Worm (Caenorhabditis elegans) whole organism, young adult: ENCODE measurements around the gene lgc-44.
A peak's percentile ranks its signal among the peaks of the same experiment; 100 is the strongest.

Experiments
- F22D6.2 ChIP-seq: sonication (generic microtip); optimal IDR thresholded peaks from 2 replicates; lab custom pipeline; 2016; ENCODE audit warnings: mild to moderate bottlenecking, missing genetic modification characterization, missing compliant biosample characterization
- F37B4.10 ChIP-seq: fragments of 200-800 bp; sonication (Bioruptor generic); IDR thresholded peaks from 2 replicates; pipeline ENCODE4 v1.3.6; 2022; ENCODE audit warnings: missing genetic modification characterization, missing compliant biosample characterization
- K12H6.12 ChIP-seq: fragments of 200-800 bp; sonication (Bioruptor generic); optimal IDR thresholded peaks from 2 replicates; lab custom pipeline; 2018; ENCODE audit warnings: mild to moderate bottlenecking, missing genetic modification characterization, missing compliant biosample characterization
- aptf-2 ChIP-seq: fragments of 200-800 bp; sonication (Bioruptor generic); conservative IDR thresholded peaks from 2 replicates; pipeline ENCODE4 v1.3.6; 2022; ENCODE audit warnings: missing genetic modification reagents, missing genetic modification characterization, missing compliant biosample characterization
- aptf-3 ChIP-seq: fragments of 200-800 bp; sonication (Bioruptor generic); IDR thresholded peaks from 2 replicates; pipeline ENCODE4 v1.3.6; 2022; ENCODE audit warnings: missing genetic modification characterization, missing compliant biosample characterization
- attf-5 ChIP-seq: fragments of 200-800 bp; sonication (Bioruptor generic); optimal IDR thresholded peaks from 2 replicates; lab custom pipeline; 2018; ENCODE audit warnings: mild to moderate bottlenecking, missing genetic modification characterization, missing compliant biosample characterization
- cebp-1 ChIP-seq, 2 experiments: fragments of 200-800 bp in 1 of 2; sonication (Bioruptor generic) in 1 of 2; sonication (generic microtip) in 1 of 2; IDR thresholded peaks in 1 of 2; optimal IDR thresholded peaks in 1 of 2; 2 replicates each; pipeline versions ENCODE4 v1.3.6 to Lab custom; 2017 to 2022; ENCODE audit warnings: missing compliant biosample characterization in 2 of 2, missing genetic modification characterization in 2 of 2, mild to moderate bottlenecking in 1 of 2, missing genetic modification reagents in 1 of 2, moderate library complexity in 1 of 2
- ceh-27 ChIP-seq: fragments of 200-800 bp; sonication (Bioruptor generic); optimal IDR thresholded peaks from 2 replicates; lab custom pipeline; 2018; ENCODE audit warnings: mild to moderate bottlenecking, missing genetic modification characterization, moderate library complexity, missing compliant biosample characterization
- chd-7 ChIP-seq: sonication (generic microtip); optimal IDR thresholded peaks from 2 replicates; lab custom pipeline; 2016; ENCODE audit warnings: mild to moderate bottlenecking, missing genetic modification characterization, moderate library complexity, missing compliant biosample characterization
- dox-1 ChIP-seq: fragments of 200-800 bp; sonication (Bioruptor generic); IDR thresholded peaks from 2 replicates; pipeline ENCODE4 v1.3.6; 2022; ENCODE audit warnings: missing genetic modification reagents, missing genetic modification characterization, missing compliant biosample characterization
- egrh-3 ChIP-seq: fragments of 200-800 bp; sonication (Bioruptor generic); IDR thresholded peaks from 2 replicates; pipeline ENCODE4 v1.3.6; 2022; ENCODE audit warnings: missing genetic modification reagents, missing genetic modification characterization, missing compliant biosample characterization
- hmg-1.2 ChIP-seq: fragments of 200-800 bp; sonication (Bioruptor generic); IDR thresholded peaks from 2 replicates; pipeline ENCODE4 v1.3.6; 2022; ENCODE audit warnings: missing genetic modification reagents, missing genetic modification characterization, missing compliant biosample characterization
- hrde-1 ChIP-seq: sonication (generic microtip); optimal IDR thresholded peaks from 2 replicates; lab custom pipeline; 2016; ENCODE audit warnings: missing genetic modification characterization, mild to moderate bottlenecking, missing compliant biosample characterization, moderate library complexity, missing genotype, missing genetic modification reagents, borderline replicate concordance
- lin-35 ChIP-seq, 3 experiments: fragments of 150-350 bp in 2 of 3; sonication (generic microtip) in 1 of 3; optimal IDR thresholded peaks; 2 replicates each; lab custom pipeline; 2014 to 2018; ENCODE audit warnings: missing biosample characterization in 3 of 3, missing genetic modification characterization in 3 of 3, missing genetic modification reagents in 3 of 3
- lin-54 ChIP-seq: fragments of 200-800 bp; sonication (Bioruptor generic); optimal IDR thresholded peaks from 2 replicates; lab custom pipeline; 2018; ENCODE audit warnings: mild to moderate bottlenecking, missing genetic modification characterization, missing compliant biosample characterization
- lir-1 ChIP-seq: fragments of 200-800 bp; sonication (Bioruptor generic); conservative IDR thresholded peaks from 2 replicates; pipeline ENCODE4 v1.3.6; 2022; ENCODE audit warnings: missing genetic modification reagents, missing genetic modification characterization, missing compliant biosample characterization
- lsl-1 ChIP-seq: fragments of 200-800 bp; sonication (Bioruptor generic); optimal IDR thresholded peaks from 2 replicates; lab custom pipeline; 2018; ENCODE audit warnings: mild to moderate bottlenecking, missing genetic modification characterization, moderate library complexity, missing compliant biosample characterization
- mcd-1 ChIP-seq: fragments of 200-800 bp; sonication (Bioruptor generic); IDR thresholded peaks from 2 replicates; pipeline ENCODE4 v1.3.6; 2022; ENCODE audit warnings: missing genetic modification reagents, missing genetic modification characterization, missing compliant biosample characterization
- mel-28 ChIP-seq: sonication (generic microtip); optimal IDR thresholded peaks from 2 replicates; lab custom pipeline; 2016; ENCODE audit warnings: borderline replicate concordance, mild to moderate bottlenecking, missing genetic modification characterization, missing compliant biosample characterization
- nfyb-1 ChIP-seq: fragments of 200-800 bp; sonication (Bioruptor generic); IDR thresholded peaks from 2 replicates; pipeline ENCODE4 v1.3.6; 2022; ENCODE audit warnings: missing genetic modification reagents, missing genetic modification characterization, missing compliant biosample characterization
- nhr-179 ChIP-seq: sonication (generic microtip); optimal IDR thresholded peaks from 2 replicates; lab custom pipeline; 2016; ENCODE audit warnings: mild to moderate bottlenecking, missing genetic modification characterization, missing compliant biosample characterization
- nhr-80 ChIP-seq: sonication (generic microtip); optimal IDR thresholded peaks from 2 replicates; lab custom pipeline; 2016; ENCODE audit warnings: missing genetic modification characterization, missing compliant biosample characterization
- nhr-90 ChIP-seq: sonication (generic microtip); optimal IDR thresholded peaks from 2 replicates; lab custom pipeline; 2016; ENCODE audit warnings: missing genotype, mild to moderate bottlenecking, missing genetic modification characterization, missing compliant biosample characterization
- pbrm-1 ChIP-seq: fragments of 200-800 bp; sonication (Bioruptor generic); IDR thresholded peaks from 2 replicates; pipeline ENCODE4 v1.3.6; 2022; ENCODE audit warnings: missing genetic modification reagents, missing genetic modification characterization, missing compliant biosample characterization
- snpc-1.1 ChIP-seq: sonication (generic microtip); optimal IDR thresholded peaks from 2 replicates; lab custom pipeline; 2017; ENCODE audit warnings: missing genetic modification characterization, mild to moderate bottlenecking, missing compliant biosample characterization, antibody characterized with exemption, moderate library complexity, missing genotype, missing genetic modification reagents; ENCODE audit not compliant: insufficient read depth
- snpc-3.4 ChIP-seq: sonication (generic microtip); optimal IDR thresholded peaks from 2 replicates; lab custom pipeline; 2017; ENCODE audit warnings: missing genetic modification characterization, mild to moderate bottlenecking, missing compliant biosample characterization, antibody characterized with exemption, moderate library complexity, missing genotype, missing genetic modification reagents
- snpc-4 ChIP-seq, 5 experiments: fragments of 150-350 bp in 1 of 5; sonication (generic microtip) in 4 of 5; optimal IDR thresholded peaks; 2 replicates each; lab custom pipeline; 2014 to 2018; ENCODE audit warnings: missing genetic modification characterization in 5 of 5, missing biosample characterization in 3 of 5, antibody characterized with exemption in 2 of 5, mild to moderate bottlenecking in 2 of 5, missing compliant biosample characterization in 2 of 5, missing genotype in 2 of 5, moderate library complexity in 2 of 5, missing genetic modification reagents in 1 of 5
- sptf-2 ChIP-seq: fragments of 200-800 bp; sonication (Bioruptor generic); optimal IDR thresholded peaks from 2 replicates; lab custom pipeline; 2018; ENCODE audit warnings: mild to moderate bottlenecking, missing genetic modification characterization, missing compliant biosample characterization
- xnd-1 ChIP-seq: sonication (generic microtip); optimal IDR thresholded peaks from 2 replicates; lab custom pipeline; 2016; ENCODE audit warnings: missing genotype, missing genetic modification reagents, missing genetic modification characterization, missing compliant biosample characterization
- zfh-2 ChIP-seq: fragments of 200-800 bp; sonication (Bioruptor generic); conservative IDR thresholded peaks from 2 replicates; pipeline ENCODE4 v1.3.6; 2022; ENCODE audit warnings: missing genetic modification reagents, missing genetic modification characterization, missing compliant biosample characterization
- ztf-25 ChIP-seq: fragments of 200-800 bp; sonication (Bioruptor generic); IDR thresholded peaks from 2 replicates; pipeline ENCODE4 v1.3.6; 2022; ENCODE audit warnings: missing genetic modification reagents, missing genetic modification characterization, missing compliant biosample characterization
- ztf-26 ChIP-seq: sonication (generic microtip); optimal IDR thresholded peaks from 2 replicates; lab custom pipeline; 2017; ENCODE audit warnings: missing genetic modification characterization, missing compliant biosample characterization
- ztf-3 ChIP-seq: fragments of 200-800 bp; sonication (Bioruptor generic); optimal IDR thresholded peaks from 2 replicates; lab custom pipeline; 2018; ENCODE audit warnings: mild to moderate bottlenecking, missing genetic modification characterization, missing compliant biosample characterization

lgc-44 gene

DNA sequence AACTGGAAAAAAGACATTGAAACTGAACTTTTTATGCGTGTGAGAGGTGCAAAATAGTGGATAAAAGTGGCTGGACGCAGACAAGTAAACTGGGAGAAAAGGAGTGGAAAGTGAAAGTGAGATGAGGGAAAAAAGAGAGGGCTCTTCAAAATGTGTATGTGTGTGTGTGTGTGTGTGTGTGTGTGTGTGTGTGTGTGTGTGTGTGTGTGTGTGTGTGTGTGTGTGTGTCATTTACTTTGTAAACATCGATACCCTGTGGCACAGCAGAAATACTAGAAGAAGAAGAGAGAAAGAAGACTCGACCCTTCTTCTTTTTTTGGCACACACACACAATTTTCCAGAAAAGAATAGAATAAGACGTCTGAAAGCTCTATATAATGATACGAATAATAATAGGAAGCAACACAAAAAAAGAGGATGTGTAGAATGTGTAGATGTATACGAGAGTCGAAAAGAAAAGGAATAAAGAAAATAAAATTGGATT, 33.7 kb downstream of the lgc-44 start:
- TF ChIP-seq pbrm-1 (GFP tag; lab: Robert Waterston, UW) (peak; percentile 27; the same call in 1 of the 2 replicates), lin-35 (GFP tag; optimal IDR thresholded peaks at IDR 0.05; lab: Kevin White, UChicago) (peak in 1 of 3 experiments; percentile 24), nfyb-1 (GFP tag; lab: Robert Waterston, UW) (peak; percentile 34; the same call in 1 of the 2 replicates), chd-7 (tag; lab: Kevin White, UChicago) (peak; percentile 3), attf-5 (GFP tag; lab: Kevin White, UChicago) (peak; percentile 4), nhr-90 (no peak), cebp-1 (GFP tag; IDR thresholded peaks at IDR 0.05; lab: Robert Waterston, UW) (no peak), cebp-1 (tag; optimal IDR thresholded peaks at IDR 0.05; lab: Kevin White, UChicago) (peak; percentile 56), ztf-25 (no peak), egrh-3 (GFP tag; lab: Robert Waterston, UW) (peak; percentile 29; the same call in 1 of the 2 replicates), K12H6.12 (tag; lab: Kevin White, UChicago) (peak; percentile 79), mcd-1 (GFP tag; lab: Robert Waterston, UW) (peak; percentile 31; the same call in 1 of the 2 replicates), hmg-1.2 (GFP tag; lab: Robert Waterston, UW) (peak; percentile 40; the same call in 1 of the 2 replicates), lir-1 (peak; percentile 67; the same call in 1 of the 2 replicates), snpc-4 (GFP tag; optimal IDR thresholded peaks at IDR 0.05; lab: Kevin White, UChicago) (no peak), snpc-4 (tag; optimal IDR thresholded peaks at IDR 0.05; lab: Kevin White, UChicago) (no peak), ztf-3 (GFP tag; lab: Kevin White, UChicago) (peak; percentile 97), snpc-1.1 (tag; lab: Kevin White, UChicago) (no peak), lsl-1 (GFP tag; lab: Kevin White, UChicago) (no peak), xnd-1 (no peak), snpc-3.4 (tag; lab: Kevin White, UChicago) (no peak), lin-54 (GFP tag; lab: Kevin White, UChicago) (peak; percentile 18), ztf-26 (tag; lab: Kevin White, UChicago) (no peak), nhr-80 (tag; lab: Kevin White, UChicago) (no peak), ceh-27 (GFP tag; lab: Kevin White, UChicago) (peak; percentile 80)

DNA sequence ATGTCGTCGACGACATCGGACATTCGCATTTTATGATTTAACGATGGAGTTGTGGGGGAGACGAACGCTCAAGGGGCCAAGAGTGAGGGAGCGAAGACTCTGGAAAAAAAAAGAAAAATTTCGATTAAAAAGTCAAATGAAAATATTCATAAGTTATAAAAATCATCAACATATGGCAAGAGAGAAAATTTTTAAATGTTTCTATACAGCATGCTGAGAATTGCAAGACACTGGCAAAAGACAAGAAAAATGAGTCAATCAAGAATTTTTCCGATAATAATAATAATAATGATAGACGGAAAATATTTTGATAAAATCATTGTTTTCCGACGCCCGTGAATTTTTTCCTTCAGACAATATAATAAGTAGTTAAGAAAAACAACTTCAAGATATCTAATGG, 35.2 kb downstream of the lgc-44 start, which contains the start of gene sipa-1:
sipa-1 (minus strand) TSS at position 101 of the 400 bp plus-strand sequence.
- TF ChIP-seq zfh-2 (GFP tag; lab: Robert Waterston, UW) (0 out of 2 replicates have a peak, but pooled peaks have one; percentile 1), dox-1 (GFP tag; lab: Robert Waterston, UW) (no peak), aptf-2 (GFP tag; lab: Robert Waterston, UW) (no peak)
- TF ChIP-seq, all 124 proteins: peak for 1

DNA sequence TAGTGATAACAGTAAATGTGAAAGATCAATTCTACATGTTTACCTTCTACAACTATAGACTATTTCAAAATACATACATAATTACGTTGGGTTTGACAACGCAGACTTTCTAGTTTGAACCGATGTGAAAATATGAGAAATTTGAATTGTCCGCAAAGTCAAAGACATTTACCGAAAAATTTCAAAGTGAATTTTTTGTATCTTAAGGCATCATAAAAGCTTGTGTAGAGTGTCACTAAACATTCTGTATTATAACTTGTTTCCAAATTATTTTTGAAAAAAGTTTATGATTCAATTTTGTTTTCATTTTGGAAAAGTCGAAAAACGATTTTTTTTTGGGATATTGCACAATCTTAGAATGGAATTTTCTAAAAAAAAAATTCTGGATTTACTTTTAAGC, 36.8 kb downstream of the lgc-44 start:
- TF ChIP-seq ztf-26 (tag; lab: Kevin White, UChicago) (no peak), mel-28 (no peak), nhr-179 (tag; lab: Kevin White, UChicago) (no peak), F37B4.10 (GFP tag; lab: Robert Waterston, UW) (no peak)

DNA sequence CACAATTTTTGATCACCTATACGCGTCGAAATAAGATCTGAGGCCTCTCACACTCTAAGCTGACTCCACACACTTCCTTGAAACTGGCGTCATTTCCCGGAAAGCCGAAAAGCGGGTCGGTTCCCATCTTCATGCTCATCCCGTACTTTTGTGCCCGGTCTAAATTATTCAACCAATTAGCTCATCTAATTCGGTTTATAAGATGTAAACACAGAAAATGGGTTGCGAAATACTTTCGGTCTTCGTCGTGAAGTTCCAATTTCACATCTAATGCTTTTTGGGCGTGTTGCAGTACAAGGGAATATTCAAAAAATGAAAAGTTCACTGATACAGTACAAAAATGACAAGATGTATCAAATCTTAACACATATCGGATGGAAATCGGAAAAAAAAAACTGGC, 41.3 kb downstream of the lgc-44 start:
- TF ChIP-seq F22D6.2 (tag; lab: Kevin White, UChicago) (no peak), ztf-26 (tag; lab: Kevin White, UChicago) (no peak), sptf-2 (no peak), lin-35 (GFP tag; optimal IDR thresholded peaks at IDR 0.05; lab: Kevin White, UChicago) (peak in 1 of 3 experiments; percentile 30), cebp-1 (GFP tag; IDR thresholded peaks at IDR 0.05; lab: Robert Waterston, UW) (no peak), cebp-1 (tag; optimal IDR thresholded peaks at IDR 0.05; lab: Kevin White, UChicago) (peak; percentile 66), hrde-1 (tag; lab: Kevin White, UChicago) (no peak), mel-28 (no peak), lsl-1 (GFP tag; lab: Kevin White, UChicago) (no peak), aptf-3 (GFP tag; lab: Robert Waterston, UW) (0 out of 2 replicates have a peak, but pooled peaks have one; percentile 56)
